Fruit fly (Drosophila melanogaster): Measurements from ENCODE around the gene CG33061.

Gene CG33061

dm6 chr3L:16286258-16286657 is 43.3 kb upstream of the CG33061 start (continued):
- no peak for TF ChIP-seq Ets97D (GFP tag; optimal IDR thresholded peaks at IDR 0.05)
- TF ChIP-seq org-1 (GFP tag; optimal IDR thresholded peaks at IDR 0.05), result no peak
- peak; percentile 67 for TF ChIP-seq dmrt99B (tag; optimal IDR thresholded peaks at IDR 0.05)
- no peak for TF ChIP-seq fd64A (GFP tag; optimal IDR thresholded peaks at IDR 0.05)
- no peak for TF ChIP-seq Side (GFP tag; optimal IDR thresholded peaks at IDR 0.05)
- peak; percentile 35 for TF ChIP-seq grau (tag; optimal IDR thresholded peaks at IDR 0.05)
- no peak for TF ChIP-seq Kr (GFP tag; optimal IDR thresholded peaks at IDR 0.05)
- no peak for TF ChIP-seq CG31388 (GFP tag; optimal IDR thresholded peaks at IDR 0.05)
- TF ChIP-seq CG6272 (GFP tag; IDR thresholded peaks at IDR 0.05), result no peak
- TF ChIP-seq CG9876 (GFP tag; optimal IDR thresholded peaks at IDR 0.05), result no peak
- TF ChIP-seq CG11247 (GFP tag; IDR thresholded peaks at IDR 0.05), result no peak
- no peak for TF ChIP-seq lbe (GFP tag; optimal IDR thresholded peaks at IDR 0.05)
- TF ChIP-seq CG14050 (GFP tag; IDR thresholded peaks at IDR 0.05), result 0 out of 3 replicates have a peak, but pooled peaks have one; percentile 17
- TF ChIP-seq E2f2 (GFP tag; IDR thresholded peaks at IDR 0.05), result 0 out of 2 replicates have a peak, but pooled peaks have one; percentile 27
- no peak for TF ChIP-seq Nf-YC (tag; optimal IDR thresholded peaks at IDR 0.05)
- no peak for TF ChIP-seq CG7372 (GFP tag; IDR thresholded peaks at IDR 0.05)
- TF ChIP-seq Scr (GFP tag; IDR thresholded peaks at IDR 0.05; ENCODE audit: partially characterized antibody), result no peak
- no peak for TF ChIP-seq CG3838 (GFP tag; optimal IDR thresholded peaks at IDR 0.05)
- no peak for TF ChIP-seq Mrtf (GFP tag; IDR thresholded peaks at IDR 0.05)
- no peak for TF ChIP-seq dan (GFP tag; IDR thresholded peaks at IDR 0.05)
- TF ChIP-seq Hmr (GFP tag; optimal IDR thresholded peaks at IDR 0.05), result no peak

- TF ChIP-seq Doc3 (GFP tag; IDR thresholded peaks at IDR 0.05; ENCODE audit: partially characterized antibody) (no peak), chinmo (GFP tag; IDR thresholded peaks at IDR 0.05; ENCODE audit: partially characterized antibody) (0 out of 4 replicates have a peak, but pooled peaks have one; percentile 18), Trl (optimal IDR thresholded peaks at IDR 0.05) (peak; percentile 8 to 42), Trl (GFP tag; optimal IDR thresholded peaks at IDR 0.05) (no peak), crol (GFP tag; IDR thresholded peaks at IDR 0.05) (no peak), hth (optimal IDR thresholded peaks at IDR 0.05) (no peak)
These were observed 41.3 kb upstream of the CG33061 start, which contains the start of gene CG13046 for dm6 chr3L:16288322-16288721. Gene CG13046 (minus strand): TSS chr3L:16288422.

dm6 chr3L:16289067-16289466 is 40.5 kb upstream of the CG33061 start:
- TF ChIP-seq CG9437 (GFP tag; optimal IDR thresholded peaks at IDR 0.05), result peak; percentile 25
- TF ChIP-seq CG6813 (GFP tag; optimal IDR thresholded peaks at IDR 0.05), result no peak
- no peak for TF ChIP-seq pb (GFP tag; optimal IDR thresholded peaks at IDR 0.05)
- no peak for TF ChIP-seq sens (GFP tag)
- peak; percentile 47; the same call in 1 of the 3 replicates for TF ChIP-seq ase (GFP tag; IDR thresholded peaks at IDR 0.05)
- peak; percentile 22; the same call in 1 of the 2 replicates for TF ChIP-seq E2f2 (GFP tag; IDR thresholded peaks at IDR 0.05)
- no peak for TF ChIP-seq Mrtf (GFP tag; IDR thresholded peaks at IDR 0.05)
- TF ChIP-seq HHEX (GFP tag; optimal IDR thresholded peaks at IDR 0.05), result no peak
- peak in 1 of 2 experiments; percentile 38 for TF ChIP-seq dpn (GFP tag; optimal IDR thresholded peaks at IDR 0.05)
- no peak for TF ChIP-seq ftz-f1 (GFP tag; optimal IDR thresholded peaks at IDR 0.05)
- no peak for TF ChIP-seq CG10431 (GFP tag; optimal IDR thresholded peaks at IDR 0.05)
- peak; percentile 56 for TF ChIP-seq Xbp1 (GFP tag; optimal IDR thresholded peaks at IDR 0.05)
- no peak for TF ChIP-seq ems (GFP tag; optimal IDR thresholded peaks at IDR 0.05)
- TF ChIP-seq CG18619 (GFP tag; optimal IDR thresholded peaks at IDR 0.05), result no peak
- TF ChIP-seq Sox100B (GFP tag; optimal IDR thresholded peaks at IDR 0.05), result no peak
- 0 out of 2 replicates have a peak, but pooled peaks have one; percentile 26 for TF ChIP-seq stc (GFP tag; IDR thresholded peaks at IDR 0.05)
- no peak for TF ChIP-seq slou (GFP tag; optimal IDR thresholded peaks at IDR 0.05)
- TF ChIP-seq so (GFP tag; IDR thresholded peaks at IDR 0.05), result peak; percentile 58; the same call in 2 of the 3 replicates
- TF ChIP-seq chinmo (GFP tag; IDR thresholded peaks at IDR 0.05; ENCODE audit: partially characterized antibody), result no peak
- no peak for TF ChIP-seq NC2α (GFP tag; optimal IDR thresholded peaks at IDR 0.05)
- no peak for TF ChIP-seq D19A (tag; optimal IDR thresholded peaks at IDR 0.05)
- no peak for TF ChIP-seq tx (GFP tag; optimal IDR thresholded peaks at IDR 0.05)
- TF ChIP-seq CG17359 (tag; optimal IDR thresholded peaks at IDR 0.05), result no peak
- no peak for TF ChIP-seq CG10267 (tag; optimal IDR thresholded peaks at IDR 0.05)
- TF ChIP-seq HLH54F (GFP tag; optimal IDR thresholded peaks at IDR 0.05), result no peak
- no peak for TF ChIP-seq CG12769 (tag; optimal IDR thresholded peaks at IDR 0.05)
